Worm (Caenorhabditis elegans): ENCODE data around the gene B0280.2.

The B0280.2 gene

DNA sequence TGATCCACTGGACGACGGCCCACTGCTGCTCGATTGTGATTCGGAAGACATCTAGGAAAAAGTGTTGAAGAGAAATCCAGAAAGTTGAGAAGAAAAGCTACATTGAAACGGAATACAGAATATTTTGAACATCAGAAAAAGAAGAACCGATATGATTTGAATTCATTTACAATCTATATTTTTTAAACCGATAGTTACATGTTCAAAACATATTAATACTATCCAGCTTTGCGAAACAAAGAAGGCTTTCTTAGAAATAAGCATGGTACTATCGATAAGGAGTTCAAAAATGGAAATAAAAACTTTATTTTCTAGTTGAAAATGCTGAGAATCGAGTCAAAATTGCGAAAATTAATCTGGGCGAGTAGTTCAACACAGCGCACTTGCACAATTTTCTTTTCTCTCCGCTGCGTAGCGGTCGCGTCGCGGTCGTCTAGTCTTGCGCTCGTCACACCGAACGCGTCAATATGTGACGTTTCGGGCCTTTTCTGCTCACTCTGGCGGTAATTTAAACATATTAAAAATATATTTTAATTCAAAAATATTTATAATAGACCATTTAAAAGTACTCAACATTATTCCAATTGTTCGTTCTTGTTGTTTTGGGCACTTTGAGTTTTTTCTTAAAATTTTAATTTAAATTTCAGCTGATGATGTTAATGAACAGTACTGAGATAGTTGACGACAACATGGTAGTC lies 37.8 kb downstream of the B0280.2 start, which contains the start of the genes syf-2 and K04G7.1 (continued):
- peak; percentile 31 for TF ChIP-seq chd-7 (tag; optimal IDR thresholded peaks at IDR 0.05)
- no peak for TF ChIP-seq egl-18 (GFP tag; IDR thresholded peaks at IDR 0.05)
- TF ChIP-seq C06A6.2 (GFP tag; conservative IDR thresholded peaks at IDR 0.05) = peak; percentile 73; the same call in 1 of the 2 replicates
- no peak for TF ChIP-seq F57A8.1 (GFP tag; optimal IDR thresholded peaks at IDR 0.05)
- no peak for TF ChIP-seq T26A5.8 (tag; optimal IDR thresholded peaks at IDR 0.05)
- peak; percentile 74 for TF ChIP-seq snpc-1.1 (tag; optimal IDR thresholded peaks at IDR 0.05; ENCODE audit: insufficient read depth)
- TF ChIP-seq egrh-3 (GFP tag; IDR thresholded peaks at IDR 0.05) = no peak
- TF ChIP-seq attf-3 (GFP tag; conservative IDR thresholded peaks at IDR 0.05) = peak; percentile 79
- peak; percentile 82 for TF ChIP-seq efl-1 (GFP tag; optimal IDR thresholded peaks at IDR 0.05)
- no peak for TF ChIP-seq Y53F4B.3 (GFP tag; IDR thresholded peaks at IDR 0.05)
- peak; percentile 80 for TF ChIP-seq lsl-1 (GFP tag; optimal IDR thresholded peaks at IDR 0.05)
- peak; percentile 78 for TF ChIP-seq Y53G8AR.9 (GFP tag; conservative IDR thresholded peaks at IDR 0.05)
- peak; percentile 71 for TF ChIP-seq tbp1 (GFP tag; optimal IDR thresholded peaks at IDR 0.05)
- no peak for TF ChIP-seq dpff-1 (tag; optimal IDR thresholded peaks at IDR 0.05)
- no peak for TF ChIP-seq sdz-38 (tag; optimal IDR thresholded peaks at IDR 0.05)
- TF ChIP-seq lin-40 (tag; optimal IDR thresholded peaks at IDR 0.05) = peak; percentile 79
- TF ChIP-seq ztf-22 (GFP tag; optimal IDR thresholded peaks at IDR 0.05) = peak; percentile 7
- peak; percentile 77 for TF ChIP-seq dpl-1 (GFP tag; optimal IDR thresholded peaks at IDR 0.05)
- TF ChIP-seq madf-6 (GFP tag; IDR thresholded peaks at IDR 0.05) = peak; percentile 78
- peak; percentile 80 for TF ChIP-seq F33H1.4 (GFP tag; IDR thresholded peaks at IDR 0.05)
- TF ChIP-seq repo-1 (tag; optimal IDR thresholded peaks at IDR 0.05) = peak; percentile 1
- peak; percentile 72; the same call in 1 of the 2 replicates for TF ChIP-seq ceh-91 (GFP tag; IDR thresholded peaks at IDR 0.05)
- peak; percentile 55; the same call in 1 of the 2 replicates for TF ChIP-seq ceh-100 (GFP tag; IDR thresholded peaks at IDR 0.05)
- no peak for TF ChIP-seq aptf-2 (GFP tag; conservative IDR thresholded peaks at IDR 0.05)
- no peak for TF ChIP-seq F10E7.11 (tag; optimal IDR thresholded peaks at IDR 0.05)
- TF ChIP-seq lin-35 (GFP tag; optimal IDR thresholded peaks at IDR 0.05) = peak; percentile 39 to 93 (median 45)
- TF ChIP-seq C17E4.6 (GFP tag; IDR thresholded peaks at IDR 0.05) = peak; percentile 89
- no peak for TF ChIP-seq sptf-2 (GFP tag; optimal IDR thresholded peaks at IDR 0.05)
- no peak for TF ChIP-seq hlh-26 (GFP tag; conservative IDR thresholded peaks at IDR 0.05)
- TF ChIP-seq lin-54 (GFP tag; optimal IDR thresholded peaks at IDR 0.05) = peak; percentile 97
- TF ChIP-seq him-1 (tag; optimal IDR thresholded peaks at IDR 0.05) = peak; percentile 32
- no peak for TF ChIP-seq ztf-3 (GFP tag; optimal IDR thresholded peaks at IDR 0.05)

DNA sequence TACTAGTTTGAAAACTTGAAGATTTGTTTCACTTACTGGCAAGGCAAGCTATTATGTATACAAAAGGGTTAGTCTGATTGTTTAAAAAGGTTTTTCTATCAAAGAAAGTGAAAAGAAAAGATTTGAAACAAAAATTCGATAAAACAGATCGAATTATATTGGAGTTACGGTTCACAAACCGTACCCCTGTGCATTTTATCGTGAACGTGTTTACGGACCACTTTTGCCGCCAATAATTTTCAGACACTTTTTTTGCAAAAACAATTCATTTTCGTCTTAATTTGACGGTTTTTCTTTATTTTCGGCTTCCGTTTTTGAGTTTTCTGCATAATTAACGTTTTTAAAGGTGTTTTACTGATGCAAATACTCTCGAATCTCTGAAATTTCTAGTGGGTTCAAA lies 40.8 kb downstream of the B0280.2 start:
- TF ChIP-seq ceh-40 (GFP tag; IDR thresholded peaks at IDR 0.05) (no peak), hmg-1.2 (GFP tag; IDR thresholded peaks at IDR 0.05) (peak; percentile 10; the same call in 1 of the 2 replicates), repo-1 (tag; optimal IDR thresholded peaks at IDR 0.05) (no peak), ztf-3 (GFP tag; optimal IDR thresholded peaks at IDR 0.05) (no peak), ceh-91 (GFP tag; IDR thresholded peaks at IDR 0.05) (peak; percentile 34; the same call in 1 of the 2 replicates), mel-28 (tag; optimal IDR thresholded peaks at IDR 0.05; ENCODE audit: borderline replicate concordance) (no peak), snpc-3.4 (tag; optimal IDR thresholded peaks at IDR 0.05) (peak; percentile 44), efl-1 (GFP tag; optimal IDR thresholded peaks at IDR 0.05) (peak; percentile 70), B0261.1 (tag; optimal IDR thresholded peaks at IDR 0.05) (no peak), bed-2 (GFP tag; IDR thresholded peaks at IDR 0.05) (no peak), lsl-1 (GFP tag; optimal IDR thresholded peaks at IDR 0.05) (peak; percentile 80), F52B5.7 (tag; optimal IDR thresholded peaks at IDR 0.05) (no peak), egrh-3 (GFP tag; IDR thresholded peaks at IDR 0.05) (no peak), F33H1.4 (GFP tag; IDR thresholded peaks at IDR 0.05) (peak; percentile 36; the same call in 1 of the 2 replicates), K11D2.4 (GFP tag; IDR thresholded peaks at IDR 0.05) (no peak), ztf-6 (GFP tag; IDR thresholded peaks at IDR 0.05) (no peak)

Data from whole organism, young adult.